Fruit fly (Drosophila melanogaster) whole organism, embryonic: ENCODE measurements around the gene Ugt305A1.

Source experiments
- Asciz ChIP-seq: fragments of 200-800 bp; sonication (Bioruptor generic); optimal IDR thresholded peaks from 2 replicates; lab custom pipeline; 2017; ENCODE audit warnings: missing biosample characterization, mild to moderate bottlenecking, missing genetic modification characterization, missing genetic modification reagents
- Atf6 ChIP-seq: fragments of 200-800 bp; sonication (Bioruptor generic); IDR thresholded peaks from 2 replicates; pipeline ENCODE4 v1.3.6; 2022; ENCODE audit warnings: missing biosample characterization, missing genetic modification characterization
- CG10979 ChIP-seq: fragments of 200-800 bp; sonication (Bioruptor generic); optimal IDR thresholded peaks from 2 replicates; lab custom pipeline; 2018; ENCODE audit warnings: missing biosample characterization, mild to moderate bottlenecking, missing genetic modification characterization, moderate library complexity
- CG11504 ChIP-seq: fragments of 200-800 bp; sonication (Bioruptor generic); optimal IDR thresholded peaks from 3 replicates; lab custom pipeline; 2019; ENCODE audit warnings: missing biosample characterization, mild to moderate bottlenecking, missing genetic modification characterization, moderate library complexity
- CG11695 ChIP-seq: fragments of 200-800 bp; sonication (Bioruptor generic); IDR thresholded peaks from 3 replicates; pipeline ENCODE4 v1.3.6; 2022; ENCODE audit warnings: missing biosample characterization, missing genetic modification characterization
- CG12104 ChIP-seq: fragments of 200-800 bp; sonication (Bioruptor generic); optimal IDR thresholded peaks from 3 replicates; lab custom pipeline; 2016; ENCODE audit warnings: missing biosample characterization, missing genetic modification characterization
- CG13894 ChIP-seq: fragments of 200-800 bp; sonication (Bioruptor generic); optimal IDR thresholded peaks from 3 replicates; lab custom pipeline; 2018; ENCODE audit warnings: missing biosample characterization, mild to moderate bottlenecking, missing genetic modification characterization, moderate library complexity
- CG14710 ChIP-seq: fragments of 200-800 bp; sonication (Bioruptor generic); optimal IDR thresholded peaks from 3 replicates; lab custom pipeline; 2019; ENCODE audit warnings: missing biosample characterization, mild to moderate bottlenecking, missing genetic modification characterization, moderate library complexity
- CG15479 ChIP-seq: fragments of 200-800 bp; sonication (Bioruptor generic); optimal IDR thresholded peaks from 3 replicates; lab custom pipeline; 2019; ENCODE audit warnings: missing biosample characterization, mild to moderate bottlenecking, missing genetic modification characterization, moderate library complexity
- CG17361 ChIP-seq: fragments of 200-800 bp; sonication (Bioruptor generic); IDR thresholded peaks from 3 replicates; pipeline ENCODE4 v1.3.6; 2022; ENCODE audit warnings: missing biosample characterization, missing genetic modification characterization
- CG17802 ChIP-seq: fragments of 200-800 bp; sonication (Bioruptor generic); optimal IDR thresholded peaks from 2 replicates; lab custom pipeline; 2018; ENCODE audit warnings: missing biosample characterization, mild to moderate bottlenecking, missing genetic modification characterization, moderate library complexity
- CG18476 ChIP-seq: fragments of 200-800 bp; sonication (Bioruptor generic); optimal IDR thresholded peaks from 2 replicates; lab custom pipeline; 2016; ENCODE audit warnings: missing biosample characterization, mild to moderate bottlenecking, missing genetic modification characterization
- CG18599 ChIP-seq: fragments of 200-800 bp; sonication (Bioruptor generic); optimal IDR thresholded peaks from 3 replicates; lab custom pipeline; 2017; ENCODE audit warnings: missing biosample characterization, missing genetic modification characterization, mild to moderate bottlenecking, moderate library complexity, missing genetic modification reagents
- CG2875 ChIP-seq: fragments of 200-800 bp; sonication (Bioruptor generic); optimal IDR thresholded peaks from 2 replicates; lab custom pipeline; 2017; ENCODE audit warnings: missing biosample characterization, mild to moderate bottlenecking, missing genetic modification characterization, missing genetic modification reagents
- CG31441 ChIP-seq: fragments of 200-800 bp; sonication (Bioruptor generic); IDR thresholded peaks from 2 replicates; pipeline ENCODE4 v1.3.6; 2022; ENCODE audit warnings: missing biosample characterization, missing genetic modification characterization
- CG3281 ChIP-seq: fragments of 200-800 bp; sonication (Bioruptor generic); optimal IDR thresholded peaks from 3 replicates; lab custom pipeline; 2017; ENCODE audit warnings: missing biosample characterization, mild to moderate bottlenecking, missing genetic modification characterization
- CG6175 ChIP-seq: fragments of 200-800 bp; sonication (Bioruptor generic); IDR thresholded peaks from 3 replicates; pipeline ENCODE4 v1.3.6; 2022; ENCODE audit warnings: missing biosample characterization, missing genetic modification characterization
- CG7556 ChIP-seq: fragments of 200-800 bp; sonication (Bioruptor generic); optimal IDR thresholded peaks from 2 replicates; lab custom pipeline; 2017; ENCODE audit warnings: missing biosample characterization, mild to moderate bottlenecking, missing genetic modification characterization
- CG7745 ChIP-seq: fragments of 200-800 bp; sonication (Bioruptor generic); optimal IDR thresholded peaks from 2 replicates; lab custom pipeline; 2018; ENCODE audit warnings: missing biosample characterization, mild to moderate bottlenecking, missing genetic modification characterization, moderate library complexity
- CG9817 ChIP-seq: fragments of 200-800 bp; sonication (Bioruptor generic); optimal IDR thresholded peaks from 2 replicates; lab custom pipeline; 2018; ENCODE audit warnings: missing biosample characterization, mild to moderate bottlenecking, missing genetic modification characterization, moderate library complexity
- Dp ChIP-seq: fragments of 200-800 bp; sonication (Bioruptor generic); optimal IDR thresholded peaks from 2 replicates; lab custom pipeline; 2018; ENCODE audit warnings: missing biosample characterization, mild to moderate bottlenecking, missing genetic modification characterization, moderate library complexity
- Eip74EF ChIP-seq, 2 experiments: fragments of 200-800 bp in 1 of 2; fragments of >200 bp in 1 of 2; sonication (Bioruptor generic) in 1 of 2; optimal IDR thresholded peaks; 2 replicates each; lab custom pipeline; 2017 to 2019; ENCODE audit warnings: missing biosample characterization in 2 of 2, missing genetic modification characterization in 2 of 2, mild to moderate bottlenecking in 1 of 2, moderate library complexity in 1 of 2
- HmgD ChIP-seq: fragments of 200-800 bp; sonication (Bioruptor generic); optimal IDR thresholded peaks from 3 replicates; lab custom pipeline; 2016; ENCODE audit warnings: missing biosample characterization, missing genetic modification characterization
- Hmr ChIP-seq: fragments of 200-800 bp; sonication (Bioruptor generic); optimal IDR thresholded peaks from 3 replicates; lab custom pipeline; 2017; ENCODE audit warnings: mild to moderate bottlenecking, missing biosample characterization, missing genetic modification reagents, missing genetic modification characterization
- Hr51 ChIP-seq, 2 experiments: fragments of 200-800 bp; sonication (Bioruptor generic); optimal IDR thresholded peaks; 2 replicates in 1 of 2; 3 replicates in 1 of 2; lab custom pipeline; 2016 to 2018; ENCODE audit warnings: missing biosample characterization in 2 of 2, missing genetic modification characterization in 2 of 2, mild to moderate bottlenecking in 1 of 2, moderate library complexity in 1 of 2
- Meics ChIP-seq: fragments of 200-800 bp; sonication (Bioruptor generic); optimal IDR thresholded peaks from 2 replicates; lab custom pipeline; 2017; ENCODE audit warnings: missing biosample characterization, mild to moderate bottlenecking, missing genetic modification characterization
- Oli ChIP-seq: fragments of 200-800 bp; sonication (Bioruptor generic); optimal IDR thresholded peaks from 2 replicates; lab custom pipeline; 2018; ENCODE audit warnings: missing biosample characterization, mild to moderate bottlenecking, missing genetic modification characterization, moderate library complexity
- PHDP ChIP-seq: fragments of 200-800 bp; sonication (Bioruptor generic); optimal IDR thresholded peaks from 3 replicates; lab custom pipeline; 2018; ENCODE audit warnings: missing biosample characterization, mild to moderate bottlenecking, missing genetic modification characterization, moderate library complexity
- Poxn ChIP-seq: fragments of 200-800 bp; sonication (Bioruptor generic); IDR thresholded peaks from 2 replicates; pipeline ENCODE4 v1.3.6; 2022; ENCODE audit warnings: missing biosample characterization, missing genetic modification characterization
- Sox102F ChIP-seq: fragments of 200-800 bp; sonication (Bioruptor generic); optimal IDR thresholded peaks from 2 replicates; lab custom pipeline; 2018; ENCODE audit warnings: missing biosample characterization, mild to moderate bottlenecking, missing genetic modification characterization, moderate library complexity
- Sry-β ChIP-seq: fragments of 200-800 bp; sonication (Bioruptor generic); optimal IDR thresholded peaks from 2 replicates; lab custom pipeline; 2018; ENCODE audit warnings: missing biosample characterization, mild to moderate bottlenecking, missing genetic modification characterization, moderate library complexity
- Tbp ChIP-seq: fragments of >200 bp; optimal IDR thresholded peaks from 2 replicates; lab custom pipeline; 2018; ENCODE audit warnings: missing biosample characterization, missing genetic modification characterization
- Xrp1 ChIP-seq: fragments of 200-800 bp; sonication (Bioruptor generic); IDR thresholded peaks from 2 replicates; pipeline ENCODE4 v1.3.6; 2022; ENCODE audit warnings: missing biosample characterization, missing genetic modification characterization
- ac ChIP-seq: fragments of 200-800 bp; sonication (Bioruptor generic); optimal IDR thresholded peaks from 3 replicates; lab custom pipeline; 2017; ENCODE audit warnings: missing biosample characterization, mild to moderate bottlenecking, missing genetic modification characterization
- bcd ChIP-seq: fragments of 200-800 bp; sonication (Bioruptor generic); optimal IDR thresholded peaks from 2 replicates; lab custom pipeline; 2017; ENCODE audit warnings: missing biosample characterization, mild to moderate bottlenecking, missing genetic modification characterization
- bigmax ChIP-seq: fragments of 200-800 bp; sonication (Bioruptor generic); optimal IDR thresholded peaks from 2 replicates; lab custom pipeline; 2018; ENCODE audit warnings: missing biosample characterization, mild to moderate bottlenecking, missing genetic modification characterization
- bsh ChIP-seq, 2 experiments: fragments of 200-800 bp; sonication (Bioruptor generic); optimal IDR thresholded peaks; 2 replicates each; lab custom pipeline; 2017 to 2018; ENCODE audit warnings: mild to moderate bottlenecking in 2 of 2, missing biosample characterization in 2 of 2, missing genetic modification characterization in 2 of 2, moderate library complexity in 1 of 2
- cg ChIP-seq: fragments of 200-800 bp; sonication (Bioruptor generic); optimal IDR thresholded peaks from 3 replicates; lab custom pipeline; 2019; ENCODE audit warnings: missing biosample characterization, mild to moderate bottlenecking, missing genetic modification characterization, moderate library complexity
- crol ChIP-seq: fragments of 200-800 bp; sonication (Bioruptor generic); IDR thresholded peaks from 2 replicates; pipeline ENCODE4 v1.3.6; 2022; ENCODE audit warnings: missing biosample characterization, missing genetic modification characterization
- dpn ChIP-seq, 2 experiments: fragments of 200-800 bp; sonication (Bioruptor generic); optimal IDR thresholded peaks; 3 replicates each; lab custom pipeline; 2016; ENCODE audit warnings: missing biosample characterization in 2 of 2, missing genetic modification characterization in 2 of 2
- fd96Cb ChIP-seq: fragments of 200-800 bp; sonication (Bioruptor generic); optimal IDR thresholded peaks from 2 replicates; lab custom pipeline; 2018; ENCODE audit warnings: missing biosample characterization, mild to moderate bottlenecking, missing genetic modification characterization, moderate library complexity
- grau ChIP-seq: fragments of 200-800 bp; optimal IDR thresholded peaks from 3 replicates; lab custom pipeline; 2019; ENCODE audit warnings: missing biosample characterization, mild to moderate bottlenecking, missing genetic modification characterization, moderate library complexity
- hb ChIP-seq: fragments of 200-800 bp; sonication (Bioruptor generic); IDR thresholded peaks from 3 replicates; pipeline ENCODE4 v1.3.6; 2022; ENCODE audit warnings: missing biosample characterization, missing genetic modification characterization; ENCODE audit not compliant: partially characterized antibody
- oc ChIP-seq: fragments of 200-800 bp; sonication (Bioruptor generic); optimal IDR thresholded peaks from 2 replicates; lab custom pipeline; 2018; ENCODE audit warnings: missing biosample characterization, mild to moderate bottlenecking, missing genetic modification characterization, moderate library complexity
- ranshi ChIP-seq: fragments of 200-800 bp; sonication (Bioruptor generic); IDR thresholded peaks from 2 replicates; pipeline ENCODE4 v1.3.6; 2022; ENCODE audit warnings: missing biosample characterization, missing genetic modification characterization
- row ChIP-seq: fragments of 200-800 bp; sonication (Bioruptor generic); IDR thresholded peaks from 3 replicates; pipeline ENCODE4 v1.3.6; 2022; ENCODE audit warnings: missing biosample characterization, missing genetic modification characterization
- sqz ChIP-seq: fragments of 200-800 bp; sonication (Bioruptor generic); optimal IDR thresholded peaks from 3 replicates; lab custom pipeline; 2018; ENCODE audit warnings: missing biosample characterization, mild to moderate bottlenecking, missing genetic modification characterization
- tna ChIP-seq: fragments of 200-800 bp; sonication (Bioruptor generic); IDR thresholded peaks from 2 replicates; pipeline ENCODE4 v1.3.6; 2022; ENCODE audit warnings: missing biosample characterization, missing genetic modification characterization; ENCODE audit not compliant: partially characterized antibody
- zf30C ChIP-seq: fragments of 200-800 bp; sonication (Bioruptor generic); optimal IDR thresholded peaks from 3 replicates; lab custom pipeline; 2018; ENCODE audit warnings: missing biosample characterization, mild to moderate bottlenecking, missing genetic modification characterization

Ugt305A1 gene

DNA sequence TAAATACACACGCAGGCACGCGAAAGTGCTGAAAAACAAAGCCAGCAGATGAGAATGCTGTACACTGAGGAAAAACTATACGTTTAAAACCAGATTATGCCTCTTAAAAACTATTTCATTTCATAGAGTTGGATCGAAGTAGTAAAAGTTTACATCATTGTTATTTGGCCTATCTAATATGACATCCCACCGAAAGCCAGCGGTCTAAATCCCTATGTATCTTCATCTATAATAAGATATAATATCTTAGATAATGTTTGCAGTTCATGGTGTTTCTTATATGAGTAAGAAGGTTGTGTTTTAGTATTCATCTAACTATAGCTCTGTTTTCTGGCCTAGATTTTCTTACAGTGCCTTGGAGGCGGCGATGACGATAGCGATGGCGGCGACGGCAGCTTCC, 49.4 kb upstream of the Ugt305A1 start (continued):
- TF ChIP-seq Asciz (peak; percentile 17), Meics (GFP tag; lab: Kevin White, UChicago) (peak; percentile 56), Hmr (GFP tag; lab: Kevin White, UChicago) (peak; percentile 47), Tbp (GFP tag; lab: Kevin White, UChicago) (no peak), row (GFP tag; lab: Robert Waterston, UW) (0 out of 3 replicates have a peak, but pooled peaks have one; percentile 35), CG12104 (no peak), CG18599 (GFP tag; lab: Kevin White, UChicago) (peak; percentile 70), Dp (GFP tag; lab: Kevin White, UChicago) (no peak), CG31441 (GFP tag; lab: Robert Waterston, UW) (peak; percentile 54), Sox102F (peak; percentile 11), CG15479 (GFP tag; lab: Kevin White, UChicago) (no peak), CG6175 (GFP tag; lab: Robert Waterston, UW) (no peak), CG2875 (GFP tag; lab: Kevin White, UChicago) (no peak), Eip74EF (GFP tag; optimal IDR thresholded peaks at IDR 0.05; lab: Kevin White, UChicago) (peak in 1 of 2 experiments; percentile 2), CG7745 (tag; lab: Kevin White, UChicago) (no peak), CG11695 (GFP tag; lab: Robert Waterston, UW) (no peak), ac (no peak), crol (GFP tag; lab: Robert Waterston, UW) (no peak), CG7556 (GFP tag; lab: Kevin White, UChicago) (peak; percentile 63), CG17361 (peak; percentile 39; the same call in 1 of the 3 replicates), CG9817 (tag; lab: Kevin White, UChicago) (no peak), Xrp1 (GFP tag; lab: Robert Waterston, UW) (peak; percentile 11; the same call in 1 of the 2 replicates), sqz (no peak), hb (GFP tag; lab: Robert Waterston, UW) (no peak), fd96Cb (peak; percentile 13), dpn (GFP tag; optimal IDR thresholded peaks at IDR 0.05; lab: Kevin White, UChicago) (no peak), bcd (GFP tag; lab: Kevin White, UChicago) (peak; percentile 4), Poxn (GFP tag; lab: Robert Waterston, UW) (no peak), zf30C (GFP tag; lab: Kevin White, UChicago) (no peak), CG18476 (GFP tag; lab: Kevin White, UChicago) (peak; percentile 6), ranshi (GFP tag; lab: Robert Waterston, UW) (no peak), bsh (GFP tag; optimal IDR thresholded peaks at IDR 0.05; lab: Kevin White, UChicago) (no peak), CG14710 (tag; lab: Kevin White, UChicago) (no peak), Oli (tag; lab: Kevin White, UChicago) (peak; percentile 24), CG13894 (tag; lab: Kevin White, UChicago) (no peak), bigmax (GFP tag; lab: Kevin White, UChicago) (no peak), Hr51 (GFP tag; optimal IDR thresholded peaks at IDR 0.05; lab: Kevin White, UChicago) (peak in 1 of 2 experiments; percentile 35), HmgD (GFP tag; lab: Kevin White, UChicago) (no peak), oc (tag; lab: Kevin White, UChicago) (no peak), Atf6 (no peak), CG10979 (peak; percentile 7), CG11504 (peak; percentile 59), tna (no peak), PHDP (peak; percentile 11), CG17802 (tag; lab: Kevin White, UChicago) (no peak), grau (tag; lab: Kevin White, UChicago) (peak; percentile 38), CG3281 (GFP tag; lab: Kevin White, UChicago) (peak; percentile 37), cg (no peak), Sry-β (GFP tag; lab: Kevin White, UChicago) (no peak)
